Fruit fly (Drosophila melanogaster) whole organism, embryonic: ENCODE data around the gene CG11670.

ENCODE experiments used
- Bgb ChIP-seq: fragments of 200-800 bp; sonication (Bioruptor generic); IDR thresholded peaks from 2 replicates; pipeline ENCODE4 v1.3.6; 2022; ENCODE audit warnings: missing biosample characterization, missing genetic modification characterization; ENCODE audit not compliant: partially characterized antibody
- Bteb2 ChIP-seq: fragments of 200-800 bp; sonication (Bioruptor generic); optimal IDR thresholded peaks from 2 replicates; lab custom pipeline; 2016; ENCODE audit warnings: missing biosample characterization, missing genetic modification characterization
- CG10431 ChIP-seq: fragments of 200-800 bp; sonication (Bioruptor generic); optimal IDR thresholded peaks from 3 replicates; lab custom pipeline; 2018; ENCODE audit warnings: missing biosample characterization, mild to moderate bottlenecking, missing genetic modification characterization
- CG15073 ChIP-seq: fragments of 200-800 bp; sonication (Bioruptor generic); optimal IDR thresholded peaks from 2 replicates; lab custom pipeline; 2016; ENCODE audit warnings: missing biosample characterization, missing genetic modification characterization
- CG16813 ChIP-seq: fragments of 200-800 bp; sonication (Bioruptor generic); IDR thresholded peaks from 3 replicates; pipeline ENCODE4 v1.3.6; 2022; ENCODE audit warnings: missing biosample characterization, missing genetic modification characterization; ENCODE audit not compliant: partially characterized antibody
- CG18599 ChIP-seq: fragments of 200-800 bp; sonication (Bioruptor generic); optimal IDR thresholded peaks from 3 replicates; lab custom pipeline; 2017; ENCODE audit warnings: missing biosample characterization, missing genetic modification characterization, mild to moderate bottlenecking, moderate library complexity, missing genetic modification reagents
- CG34376 ChIP-seq: fragments of 200-800 bp; sonication (Bioruptor generic); optimal IDR thresholded peaks from 2 replicates; lab custom pipeline; 2018; ENCODE audit warnings: missing biosample characterization, mild to moderate bottlenecking, missing genetic modification characterization
- CG34422 ChIP-seq: fragments of 200-800 bp; sonication (Bioruptor generic); IDR thresholded peaks from 3 replicates; pipeline ENCODE4 v1.3.6; 2022; ENCODE audit warnings: missing biosample characterization, missing genetic modification characterization
- CG3726 ChIP-seq: fragments of 200-800 bp; sonication (Bioruptor generic); IDR thresholded peaks from 3 replicates; pipeline ENCODE4, ENCODE4 v1.3.6; 2022; ENCODE audit warnings: missing biosample characterization, missing genetic modification characterization
- Doc3 ChIP-seq: fragments of 200-800 bp; sonication (Bioruptor generic); IDR thresholded peaks from 3 replicates; pipeline ENCODE4 v1.3.6; 2022; ENCODE audit warnings: missing biosample characterization, missing genetic modification characterization; ENCODE audit not compliant: partially characterized antibody
- Dp ChIP-seq: fragments of 200-800 bp; sonication (Bioruptor generic); optimal IDR thresholded peaks from 2 replicates; lab custom pipeline; 2018; ENCODE audit warnings: missing biosample characterization, mild to moderate bottlenecking, missing genetic modification characterization, moderate library complexity
- Elba2 ChIP-seq: fragments of 200-800 bp; sonication (Bioruptor generic); optimal IDR thresholded peaks from 3 replicates; lab custom pipeline; 2016; ENCODE audit warnings: missing biosample characterization, missing genetic modification characterization
- Gug ChIP-seq: fragments of 200-800 bp; sonication (Bioruptor generic); IDR thresholded peaks from 4 replicates; pipeline ENCODE4 v1.3.6; 2022; ENCODE audit warnings: missing biosample characterization, missing genetic modification characterization
- HLH54F ChIP-seq: fragments of 200-800 bp; sonication (Bioruptor generic); optimal IDR thresholded peaks from 3 replicates; lab custom pipeline; 2016; ENCODE audit warnings: missing biosample characterization, missing genetic modification characterization
- Jarid2 ChIP-seq: fragments of 200-800 bp; sonication (Bioruptor generic); optimal IDR thresholded peaks from 3 replicates; lab custom pipeline; 2017; ENCODE audit warnings: mild to moderate bottlenecking, missing biosample characterization, missing genetic modification reagents, missing genetic modification characterization
- MBD-R2 ChIP-seq: fragments of 200-800 bp; sonication (Bioruptor generic); IDR thresholded peaks from 2 replicates; pipeline ENCODE4 v1.3.6; 2022; ENCODE audit warnings: missing biosample characterization, missing genetic modification characterization
- Meics ChIP-seq: fragments of 200-800 bp; sonication (Bioruptor generic); optimal IDR thresholded peaks from 2 replicates; lab custom pipeline; 2017; ENCODE audit warnings: missing biosample characterization, mild to moderate bottlenecking, missing genetic modification characterization
- NC2α ChIP-seq: fragments of 200-800 bp; sonication (Bioruptor generic); optimal IDR thresholded peaks from 2 replicates; lab custom pipeline; 2016; ENCODE audit warnings: missing biosample characterization, missing genetic modification characterization
- NC2β ChIP-seq: fragments of 200-800 bp; sonication (Bioruptor generic); optimal IDR thresholded peaks from 2 replicates; lab custom pipeline; 2016; ENCODE audit warnings: missing biosample characterization, missing genetic modification characterization
- Nf-YA ChIP-seq: fragments of 200-800 bp; sonication (Bioruptor generic); IDR thresholded peaks from 2 replicates; pipeline ENCODE4 v1.3.6; 2022; ENCODE audit warnings: missing biosample characterization, missing genetic modification characterization
- Opbp ChIP-seq: fragments of 200-800 bp; sonication (Bioruptor generic); IDR thresholded peaks from 3 replicates; pipeline ENCODE4 v1.3.6; 2022; ENCODE audit warnings: missing biosample characterization, missing genetic modification characterization; ENCODE audit not compliant: partially characterized antibody
- PHDP ChIP-seq: fragments of 200-800 bp; sonication (Bioruptor generic); optimal IDR thresholded peaks from 3 replicates; lab custom pipeline; 2018; ENCODE audit warnings: missing biosample characterization, mild to moderate bottlenecking, missing genetic modification characterization, moderate library complexity
- Ptx1 ChIP-seq: fragments of 200-800 bp; sonication (Bioruptor generic); IDR thresholded peaks from 2 replicates; pipeline ENCODE4 v1.3.6; 2022; ENCODE audit warnings: missing biosample characterization, missing genetic modification characterization
- Six4 ChIP-seq: fragments of 200-800 bp; sonication (Bioruptor generic); optimal IDR thresholded peaks from 2 replicates; lab custom pipeline; 2016; ENCODE audit warnings: missing biosample characterization, missing genetic modification characterization
- Sry-δ ChIP-seq: fragments of 200-800 bp; sonication (Bioruptor generic); optimal IDR thresholded peaks from 2 replicates; lab custom pipeline; 2016; ENCODE audit warnings: missing biosample characterization, missing genetic modification characterization
- Taf1 ChIP-seq: fragments of 200-800 bp; sonication (Bioruptor generic); IDR thresholded peaks from 2 replicates; pipeline ENCODE4 v1.3.6; 2022; ENCODE audit warnings: missing biosample characterization, missing genetic modification characterization
- abd-A ChIP-seq: fragments of 200-800 bp; sonication (Bioruptor generic); optimal IDR thresholded peaks from 3 replicates; lab custom pipeline; 2019; ENCODE audit warnings: missing biosample characterization, mild to moderate bottlenecking, missing genetic modification characterization, moderate library complexity
- amos ChIP-seq: fragments of 200-800 bp; sonication (Bioruptor generic); IDR thresholded peaks from 2 replicates; pipeline ENCODE4 v1.3.6; 2022; ENCODE audit warnings: missing biosample characterization, missing genetic modification characterization; ENCODE audit not compliant: partially characterized antibody
- ase ChIP-seq: fragments of 200-800 bp; sonication (Bioruptor generic); IDR thresholded peaks from 3 replicates; pipeline ENCODE4 v1.3.6; 2022; ENCODE audit warnings: missing biosample characterization, missing genetic modification characterization
- ato ChIP-seq: fragments of 200-800 bp; sonication (Bioruptor generic); IDR thresholded peaks from 2 replicates; pipeline ENCODE4 v1.3.6; 2022; ENCODE audit warnings: missing biosample characterization, missing genetic modification characterization; ENCODE audit not compliant: partially characterized antibody
- bbx ChIP-seq: fragments of 200-800 bp; sonication (Bioruptor generic); IDR thresholded peaks from 2 replicates; pipeline ENCODE4 v1.3.6; 2022; ENCODE audit warnings: missing biosample characterization, missing genetic modification characterization; ENCODE audit not compliant: partially characterized antibody
- chinmo ChIP-seq: fragments of 200-800 bp; sonication (Bioruptor generic); IDR thresholded peaks from 4 replicates; pipeline ENCODE4 v1.3.6; 2022; ENCODE audit warnings: missing biosample characterization, missing genetic modification characterization; ENCODE audit not compliant: partially characterized antibody
- crol ChIP-seq: fragments of 200-800 bp; sonication (Bioruptor generic); IDR thresholded peaks from 2 replicates; pipeline ENCODE4 v1.3.6; 2022; ENCODE audit warnings: missing biosample characterization, missing genetic modification characterization
- fu2 ChIP-seq: fragments of 200-800 bp; sonication (Bioruptor generic); optimal IDR thresholded peaks from 2 replicates; lab custom pipeline; 2016; ENCODE audit warnings: missing biosample characterization, missing genetic modification characterization
- hb ChIP-seq: fragments of 200-800 bp; sonication (Bioruptor generic); IDR thresholded peaks from 3 replicates; pipeline ENCODE4 v1.3.6; 2022; ENCODE audit warnings: missing biosample characterization, missing genetic modification characterization; ENCODE audit not compliant: partially characterized antibody
- hbn ChIP-seq: fragments of 200-800 bp; sonication (Bioruptor generic); IDR thresholded peaks from 2 replicates; pipeline ENCODE4 v1.3.6; 2022; ENCODE audit warnings: missing biosample characterization, missing genetic modification characterization; ENCODE audit not compliant: partially characterized antibody
- knrl ChIP-seq: fragments of 200-800 bp; sonication (Bioruptor generic); IDR thresholded peaks from 3 replicates; pipeline ENCODE4 v1.3.6; 2022; ENCODE audit warnings: missing biosample characterization, missing genetic modification characterization; ENCODE audit not compliant: partially characterized antibody
- nom ChIP-seq: fragments of 200-800 bp; sonication (Bioruptor generic); optimal IDR thresholded peaks from 2 replicates; lab custom pipeline; 2017; ENCODE audit warnings: missing biosample characterization, missing genetic modification characterization, mild to moderate bottlenecking, moderate library complexity, missing genetic modification reagents
- pan ChIP-seq, 4 experiments: fragments of >200 bp in 3 of 4; fragments of 200-800 bp in 1 of 4; sonication (Bioruptor generic) in 1 of 4; optimal IDR thresholded peaks in 3 of 4; IDR thresholded peaks in 1 of 4; 2 replicates each; pipeline versions ENCODE4 v1.3.6 to Lab custom; 2017 to 2022; ENCODE audit warnings: missing biosample characterization in 2 of 4, missing genetic modification characterization in 2 of 4, mixed read lengths in 1 of 4
- pum ChIP-seq: fragments of 200-800 bp; sonication (Bioruptor generic); optimal IDR thresholded peaks from 2 replicates; lab custom pipeline; 2016; ENCODE audit warnings: missing biosample characterization, missing genetic modification characterization
- schlank ChIP-seq: fragments of 200-800 bp; sonication (Bioruptor generic); optimal IDR thresholded peaks from 2 replicates; lab custom pipeline; 2018; ENCODE audit warnings: missing biosample characterization, mild to moderate bottlenecking, missing genetic modification characterization
- sug ChIP-seq: fragments of 200-800 bp; optimal IDR thresholded peaks from 2 replicates; lab custom pipeline; 2019; ENCODE audit warnings: missing biosample characterization, mild to moderate bottlenecking, missing genetic modification characterization, moderate library complexity
- unc-4 ChIP-seq: fragments of 200-800 bp; sonication (Bioruptor generic); IDR thresholded peaks from 2 replicates; pipeline ENCODE4 v1.3.6; 2022; ENCODE audit warnings: missing biosample characterization, missing genetic modification characterization; ENCODE audit not compliant: partially characterized antibody

Gene CG11670

DNA sequence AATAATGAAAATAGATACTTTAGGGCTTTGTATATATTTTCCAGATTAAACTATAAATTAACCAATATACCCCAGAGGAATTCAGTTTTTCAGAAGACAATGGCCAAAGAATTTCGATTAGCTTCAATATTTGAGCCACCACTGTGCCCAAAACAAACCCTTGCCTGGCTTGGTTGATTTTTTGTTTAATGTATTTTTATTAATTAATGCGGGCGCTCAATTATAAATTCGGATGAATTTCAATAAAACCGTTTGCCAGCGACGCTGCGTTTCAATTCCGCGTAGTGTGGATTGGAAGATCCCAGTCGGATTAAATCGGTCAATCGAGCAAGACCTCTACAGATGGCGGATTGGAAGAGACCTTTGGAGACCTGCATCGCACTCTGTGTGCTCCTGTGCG lies at the start of gene CG11670:
CG11670 (plus strand) TSS at position 301 of the 400 bp plus-strand sequence.
- TF ChIP-seq schlank (tag; lab: Kevin White, UChicago) (no peak), abd-A (tag; lab: Kevin White, UChicago) (no peak), HLH54F (no peak), CG15073 (GFP tag; lab: Kevin White, UChicago) (peak; percentile 14)

dm6 chr3R:12993018-12993417 lies 48.8 kb upstream of the CG11670 start, which contains the start of gene yellow-f:
yellow-f (minus strand) TSS chr3R:12993201.
- TF ChIP-seq amos (GFP tag; lab: Robert Waterston, UW) (no peak), Jarid2 (GFP tag; lab: Kevin White, UChicago) (no peak), CG18599 (no peak), CG10431 (GFP tag; lab: Kevin White, UChicago) (no peak), schlank (tag; lab: Kevin White, UChicago) (no peak)

- TF ChIP-seq Elba2 (GFP tag; lab: Kevin White, UChicago) = peak; percentile 72
- no peak for TF ChIP-seq crol (GFP tag; lab: Robert Waterston, UW)
- TF ChIP-seq CG34376 (GFP tag; lab: Kevin White, UChicago) = peak; percentile 11
- no peak for TF ChIP-seq CG34422 (GFP tag; lab: Robert Waterston, UW)
- peak; percentile 38 for TF ChIP-seq sug (tag; lab: Kevin White, UChicago)
- TF ChIP-seq fu2 (GFP tag; lab: Kevin White, UChicago) = no peak
- no peak for TF ChIP-seq nom (GFP tag; lab: Kevin White, UChicago)
These were observed 46.8 kb upstream of the CG11670 start, which contains the start of gene yellow-f2 for dm6 chr3R:12995047-12995446. yellow-f2 (minus strand) TSS chr3R:12995147.

dm6 chr3R:12995522-12995921 lies 46.3 kb upstream of the CG11670 start, which contains the start of gene CG7488:
CG7488 (plus strand) TSS chr3R:12995620.
- 0 out of 4 replicates have a peak, but pooled peaks have one; percentile 36 for TF ChIP-seq chinmo (GFP tag; lab: Robert Waterston, UW)
- peak; percentile 91 for TF ChIP-seq Dp (GFP tag; lab: Kevin White, UChicago)
- TF ChIP-seq CG3726 (GFP tag; lab: Robert Waterston, UW) = no peak
- TF ChIP-seq bbx = peak; percentile 87
- TF ChIP-seq Gug (GFP tag; lab: Robert Waterston, UW) = no peak
- no peak for TF ChIP-seq Ptx1 (GFP tag; lab: Robert Waterston, UW)
- TF ChIP-seq CG16813 (GFP tag; lab: Robert Waterston, UW) = peak; percentile 70
- TF ChIP-seq unc-4 (GFP tag; lab: Robert Waterston, UW) = peak; percentile 86
- TF ChIP-seq Six4 (GFP tag; lab: Kevin White, UChicago) = no peak
- peak; percentile 62 for TF ChIP-seq MBD-R2 (GFP tag; lab: Robert Waterston, UW)
- TF ChIP-seq hbn = peak; percentile 84
- TF ChIP-seq pan (optimal IDR thresholded peaks at IDR 0.05; lab: Kevin White, UChicago) = no peak
- TF ChIP-seq pan (GFP tag; optimal IDR thresholded peaks at IDR 0.05 in 1 of 2, IDR thresholded peaks at IDR 0.05 in 1 of 2) = no peak
- peak; percentile 90 for TF ChIP-seq Doc3
- TF ChIP-seq Sry-δ (GFP tag; lab: Kevin White, UChicago) = peak; percentile 69
- TF ChIP-seq Taf1 = no peak
- no peak for TF ChIP-seq NC2β
- TF ChIP-seq Bgb (GFP tag; lab: Robert Waterston, UW) = peak; percentile 85
- no peak for TF ChIP-seq Meics (GFP tag; lab: Kevin White, UChicago)
- no peak for TF ChIP-seq Bteb2 (GFP tag; lab: Kevin White, UChicago)
- peak; percentile 75; the same call in 1 of the 3 replicates for TF ChIP-seq hb (GFP tag; lab: Robert Waterston, UW)
- no peak for TF ChIP-seq pum (GFP tag; lab: Kevin White, UChicago)
- TF ChIP-seq ase = 0 out of 3 replicates have a peak, but pooled peaks have one; percentile 19
- TF ChIP-seq CG10431 (GFP tag; lab: Kevin White, UChicago) = no peak
- TF ChIP-seq PHDP (tag; lab: Kevin White, UChicago) = no peak
- peak; percentile 61; the same call in 1 of the 2 replicates for TF ChIP-seq ato (GFP tag; lab: Robert Waterston, UW)
- TF ChIP-seq Opbp = peak; percentile 78; the same call in 2 of the 3 replicates
- TF ChIP-seq NC2α = no peak
- TF ChIP-seq Nf-YA (GFP tag; lab: Robert Waterston, UW) = no peak
- TF ChIP-seq knrl = peak; percentile 60; the same call in 2 of the 3 replicates
